Fruit fly (Drosophila melanogaster) whole organism, embryonic: ENCODE data around the gene OtopLc.

ENCODE experiments used
- Bdp1 ChIP-seq: fragments of 200-800 bp; sonication (Bioruptor generic); optimal IDR thresholded peaks from 3 replicates; lab custom pipeline; 2016; ENCODE audit warnings: missing biosample characterization, missing genetic modification characterization
- BtbVII ChIP-seq: fragments of 200-800 bp; sonication (Bioruptor generic); optimal IDR thresholded peaks from 3 replicates; lab custom pipeline; 2017; ENCODE audit warnings: missing biosample characterization, mild to moderate bottlenecking, missing genetic modification characterization
- C15 ChIP-seq: fragments of 200-800 bp; sonication (Bioruptor generic); IDR thresholded peaks from 3 replicates; pipeline ENCODE4 v1.3.6; 2022; ENCODE audit warnings: missing biosample characterization, missing genetic modification characterization
- CG10654 ChIP-seq: fragments of 200-800 bp; sonication (Bioruptor generic); optimal IDR thresholded peaks from 2 replicates; lab custom pipeline; 2016; ENCODE audit warnings: missing biosample characterization, missing genetic modification characterization
- CG12104 ChIP-seq: fragments of 200-800 bp; sonication (Bioruptor generic); optimal IDR thresholded peaks from 3 replicates; lab custom pipeline; 2016; ENCODE audit warnings: missing biosample characterization, missing genetic modification characterization
- CG12155 ChIP-seq: fragments of 200-800 bp; sonication (Bioruptor generic); optimal IDR thresholded peaks from 3 replicates; lab custom pipeline; 2016; ENCODE audit warnings: missing biosample characterization, missing genetic modification characterization
- CG14014 ChIP-seq: fragments of 200-800 bp; sonication (Bioruptor generic); IDR thresholded peaks from 2 replicates; pipeline ENCODE4 v1.3.6; 2022; ENCODE audit warnings: missing biosample characterization, missing genetic modification characterization
- CG1602 ChIP-seq: fragments of 200-800 bp; sonication (Bioruptor generic); optimal IDR thresholded peaks from 3 replicates; lab custom pipeline; 2016; ENCODE audit warnings: missing biosample characterization, missing genetic modification characterization
- CG17612 ChIP-seq: fragments of 200-800 bp; sonication (Bioruptor generic); IDR thresholded peaks from 2 replicates; pipeline ENCODE4 v1.3.6; 2022; ENCODE audit warnings: missing biosample characterization, missing genetic modification characterization
- CG18764 ChIP-seq: fragments of 200-800 bp; sonication (Bioruptor generic); optimal IDR thresholded peaks from 3 replicates; lab custom pipeline; 2016; ENCODE audit warnings: missing biosample characterization, missing genetic modification characterization
- CG3281 ChIP-seq: fragments of 200-800 bp; sonication (Bioruptor generic); optimal IDR thresholded peaks from 3 replicates; lab custom pipeline; 2017; ENCODE audit warnings: missing biosample characterization, mild to moderate bottlenecking, missing genetic modification characterization
- CG4424 ChIP-seq: fragments of 200-800 bp; sonication (Bioruptor generic); optimal IDR thresholded peaks from 3 replicates; lab custom pipeline; 2016; ENCODE audit warnings: missing biosample characterization, missing genetic modification characterization
- CG4820 ChIP-seq: fragments of 200-800 bp; sonication (Bioruptor generic); optimal IDR thresholded peaks from 3 replicates; lab custom pipeline; 2016; ENCODE audit warnings: missing biosample characterization, missing genetic modification characterization
- CG4854 ChIP-seq: fragments of 200-800 bp; sonication (Bioruptor generic); optimal IDR thresholded peaks from 2 replicates; lab custom pipeline; 2016; ENCODE audit warnings: missing biosample characterization, missing genetic modification characterization, inconsistent platforms
- CG6765 ChIP-seq: fragments of 200-800 bp; sonication (Bioruptor generic); optimal IDR thresholded peaks from 3 replicates; lab custom pipeline; 2017; ENCODE audit warnings: missing biosample characterization, mild to moderate bottlenecking, missing genetic modification characterization
- CG6791 ChIP-seq: fragments of 200-800 bp; sonication (Bioruptor generic); IDR thresholded peaks from 3 replicates; pipeline ENCODE4 v1.3.6; 2022; ENCODE audit warnings: missing biosample characterization, missing genetic modification characterization; ENCODE audit not compliant: partially characterized antibody
- CG7372 ChIP-seq: fragments of 200-800 bp; sonication (Bioruptor generic); IDR thresholded peaks from 2 replicates; pipeline ENCODE4 v1.3.6; 2022; ENCODE audit warnings: missing biosample characterization, missing genetic modification characterization
- CG7745 ChIP-seq: fragments of 200-800 bp; sonication (Bioruptor generic); optimal IDR thresholded peaks from 2 replicates; lab custom pipeline; 2018; ENCODE audit warnings: missing biosample characterization, mild to moderate bottlenecking, missing genetic modification characterization, moderate library complexity
- CG8478 ChIP-seq: fragments of >200 bp; optimal IDR thresholded peaks from 2 replicates; lab custom pipeline; 2018
- CG9437 ChIP-seq: fragments of 200-800 bp; sonication (Bioruptor generic); optimal IDR thresholded peaks from 2 replicates; lab custom pipeline; 2018; ENCODE audit warnings: missing biosample characterization, mild to moderate bottlenecking, missing genetic modification characterization
- Fer1 ChIP-seq: fragments of 200-800 bp; sonication (Bioruptor generic); optimal IDR thresholded peaks from 2 replicates; lab custom pipeline; 2017; ENCODE audit warnings: missing biosample characterization, mild to moderate bottlenecking, missing genetic modification characterization
- Fer3 ChIP-seq: fragments of 200-800 bp; sonication (Bioruptor generic); optimal IDR thresholded peaks from 2 replicates; lab custom pipeline; 2018; ENCODE audit warnings: missing biosample characterization, mild to moderate bottlenecking, missing genetic modification characterization, moderate library complexity
- Hand ChIP-seq: fragments of 200-800 bp; sonication (Bioruptor generic); optimal IDR thresholded peaks from 2 replicates; lab custom pipeline; 2017; ENCODE audit warnings: mild to moderate bottlenecking, missing biosample characterization, missing genetic modification reagents, missing genetic modification characterization
- Kr ChIP-seq: fragments of 200-800 bp; sonication (Bioruptor generic); optimal IDR thresholded peaks from 2 replicates; lab custom pipeline; 2017; ENCODE audit warnings: missing biosample characterization, mild to moderate bottlenecking, missing genetic modification characterization
- Max ChIP-seq: fragments of 200-800 bp; sonication (Bioruptor generic); optimal IDR thresholded peaks from 2 replicates; lab custom pipeline; 2016; ENCODE audit warnings: missing biosample characterization, mild to moderate bottlenecking, missing genetic modification characterization
- Nf-YA ChIP-seq: fragments of 200-800 bp; sonication (Bioruptor generic); IDR thresholded peaks from 2 replicates; pipeline ENCODE4 v1.3.6; 2022; ENCODE audit warnings: missing biosample characterization, missing genetic modification characterization
- Pdp1 ChIP-seq, 2 experiments: fragments of 200-800 bp; sonication (Bioruptor generic); optimal IDR thresholded peaks; 3 replicates each; lab custom pipeline; 2016; ENCODE audit warnings: missing biosample characterization in 2 of 2, missing genetic modification characterization in 2 of 2, mild to moderate bottlenecking in 1 of 2, moderate library complexity in 1 of 2
- Poxn ChIP-seq: fragments of 200-800 bp; sonication (Bioruptor generic); IDR thresholded peaks from 2 replicates; pipeline ENCODE4 v1.3.6; 2022; ENCODE audit warnings: missing biosample characterization, missing genetic modification characterization
- Scr ChIP-seq: fragments of 200-800 bp; sonication (Bioruptor generic); IDR thresholded peaks from 2 replicates; pipeline ENCODE4 v1.3.6; 2022; ENCODE audit warnings: missing biosample characterization, missing genetic modification characterization; ENCODE audit not compliant: partially characterized antibody
- ara ChIP-seq: fragments of 200-800 bp; sonication (Bioruptor generic); IDR thresholded peaks from 2 replicates; pipeline ENCODE4 v1.3.6; 2022; ENCODE audit warnings: missing biosample characterization, missing genetic modification characterization
- btn ChIP-seq: fragments of 200-800 bp; sonication (Bioruptor generic); optimal IDR thresholded peaks from 2 replicates; lab custom pipeline; 2016; ENCODE audit warnings: missing biosample characterization, missing genetic modification characterization
- cad ChIP-seq: fragments of >200 bp; optimal IDR thresholded peaks from 2 replicates; lab custom pipeline; 2017; ENCODE audit warnings: missing biosample characterization, missing genetic modification characterization
- corto ChIP-seq: fragments of 200-800 bp; sonication (Bioruptor generic); optimal IDR thresholded peaks from 2 replicates; lab custom pipeline; 2016; ENCODE audit warnings: missing biosample characterization, mild to moderate bottlenecking, missing genetic modification characterization, moderate library complexity
- dm ChIP-seq: fragments of 200-800 bp; sonication (Bioruptor generic); optimal IDR thresholded peaks from 3 replicates; lab custom pipeline; 2016; ENCODE audit warnings: missing biosample characterization, missing genetic modification characterization
- dmrt11E ChIP-seq: fragments of 200-800 bp; sonication (Bioruptor generic); optimal IDR thresholded peaks from 3 replicates; lab custom pipeline; 2018; ENCODE audit warnings: missing biosample characterization, mild to moderate bottlenecking, missing genetic modification characterization, moderate library complexity
- dpn ChIP-seq, 2 experiments: fragments of 200-800 bp; sonication (Bioruptor generic); optimal IDR thresholded peaks; 3 replicates each; lab custom pipeline; 2016; ENCODE audit warnings: missing biosample characterization in 2 of 2, missing genetic modification characterization in 2 of 2
- emc ChIP-seq: fragments of 200-800 bp; sonication (Bioruptor generic); optimal IDR thresholded peaks from 2 replicates; lab custom pipeline; 2016; ENCODE audit warnings: missing biosample characterization, missing genetic modification characterization
- fd64A ChIP-seq: fragments of 200-800 bp; sonication (Bioruptor generic); optimal IDR thresholded peaks from 3 replicates; lab custom pipeline; 2018; ENCODE audit warnings: missing biosample characterization, mild to moderate bottlenecking, missing genetic modification characterization
- jigr1 ChIP-seq: fragments of 200-800 bp; sonication (Bioruptor generic); IDR thresholded peaks from 3 replicates; pipeline ENCODE4 v1.3.6; 2022; ENCODE audit warnings: missing biosample characterization, missing genetic modification characterization
- jumu ChIP-seq: fragments of 200-800 bp; sonication (Bioruptor generic); optimal IDR thresholded peaks from 3 replicates; lab custom pipeline; 2016; ENCODE audit warnings: missing biosample characterization, missing genetic modification characterization
- klu ChIP-seq: fragments of 200-800 bp; sonication (Bioruptor generic); IDR thresholded peaks from 2 replicates; pipeline ENCODE4 v1.3.6; 2022; ENCODE audit warnings: missing biosample characterization, missing genetic modification characterization
- lbe ChIP-seq: fragments of 200-800 bp; sonication (Bioruptor generic); optimal IDR thresholded peaks from 2 replicates; lab custom pipeline; 2016; ENCODE audit warnings: missing biosample characterization, mild to moderate bottlenecking, missing genetic modification characterization
- pan ChIP-seq, 4 experiments: fragments of >200 bp in 3 of 4; fragments of 200-800 bp in 1 of 4; sonication (Bioruptor generic) in 1 of 4; optimal IDR thresholded peaks in 3 of 4; IDR thresholded peaks in 1 of 4; 2 replicates each; pipeline versions ENCODE4 v1.3.6 to Lab custom; 2017 to 2022; ENCODE audit warnings: missing biosample characterization in 2 of 4, missing genetic modification characterization in 2 of 4, mixed read lengths in 1 of 4
- pfk ChIP-seq: fragments of 200-800 bp; sonication (Bioruptor generic); optimal IDR thresholded peaks from 2 replicates; lab custom pipeline; 2018; ENCODE audit warnings: missing biosample characterization, mild to moderate bottlenecking, missing genetic modification characterization, moderate library complexity
- rib ChIP-seq: fragments of 200-800 bp; sonication (Bioruptor generic); IDR thresholded peaks from 2 replicates; pipeline ENCODE4 v1.3.6; 2022; ENCODE audit warnings: missing biosample characterization, missing genetic modification characterization
- sqz ChIP-seq: fragments of 200-800 bp; sonication (Bioruptor generic); optimal IDR thresholded peaks from 3 replicates; lab custom pipeline; 2018; ENCODE audit warnings: missing biosample characterization, mild to moderate bottlenecking, missing genetic modification characterization
- sug ChIP-seq: fragments of 200-800 bp; optimal IDR thresholded peaks from 2 replicates; lab custom pipeline; 2019; ENCODE audit warnings: missing biosample characterization, mild to moderate bottlenecking, missing genetic modification characterization, moderate library complexity
- tio ChIP-seq: fragments of 200-800 bp; sonication (Bioruptor generic); optimal IDR thresholded peaks from 2 replicates; lab custom pipeline; 2017; ENCODE audit warnings: missing biosample characterization, missing genetic modification characterization, inconsistent platforms
- tx ChIP-seq: fragments of 200-800 bp; sonication (Bioruptor generic); optimal IDR thresholded peaks from 2 replicates; lab custom pipeline; 2016; ENCODE audit warnings: missing biosample characterization, missing genetic modification characterization
- wdn ChIP-seq: fragments of 200-800 bp; sonication (Bioruptor generic); IDR thresholded peaks from 2 replicates; pipeline ENCODE4 v1.3.6; 2022; ENCODE audit warnings: missing biosample characterization, missing genetic modification characterization
- wor ChIP-seq: fragments of 200-800 bp; sonication (Bioruptor generic); IDR thresholded peaks from 2 replicates; pipeline ENCODE4 v1.3.6; 2022; ENCODE audit warnings: missing biosample characterization, missing genetic modification characterization
- z ChIP-seq: fragments of 200-800 bp; sonication (Bioruptor generic); IDR thresholded peaks from 3 replicates; pipeline ENCODE4 v1.3.6; 2022; ENCODE audit warnings: missing biosample characterization, missing genetic modification characterization

OtopLc gene

DNA sequence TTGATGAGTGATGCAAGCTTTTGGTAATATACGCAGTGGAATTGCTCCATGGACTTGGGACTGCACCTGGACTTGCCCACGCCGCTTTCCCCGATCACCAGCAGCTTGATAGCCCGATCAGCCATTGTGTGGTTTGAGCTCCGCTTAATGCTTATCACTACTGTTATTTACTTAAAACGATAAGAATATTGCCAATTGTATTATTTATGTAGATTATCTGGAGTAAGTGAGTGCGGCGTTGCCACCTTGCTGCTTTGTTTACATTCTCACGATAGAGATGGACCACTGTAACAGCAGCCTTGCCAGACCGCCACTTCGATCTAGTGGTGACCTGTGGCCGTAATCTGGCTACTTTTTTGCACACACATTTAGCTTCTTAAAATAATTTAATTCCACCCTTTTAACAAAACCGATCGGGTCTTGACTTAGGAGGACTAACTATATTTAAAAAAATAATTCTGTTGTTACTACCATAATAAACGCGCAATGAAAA is 8.9 kb upstream of the OtopLc start, which contains the start of gene Rab18 (continued):
- TF ChIP-seq Pdp1 (GFP tag; optimal IDR thresholded peaks at IDR 0.05; lab: Kevin White, UChicago), result peak; percentile 30 to 64
- no peak for TF ChIP-seq CG7745
- TF ChIP-seq dmrt11E (tag; lab: Kevin White, UChicago), result no peak
- TF ChIP-seq dpn (GFP tag; optimal IDR thresholded peaks at IDR 0.05; lab: Kevin White, UChicago), result peak; percentile 3 to 35
- no peak for TF ChIP-seq lbe (GFP tag; lab: Kevin White, UChicago)
- TF ChIP-seq CG3281, result no peak
- no peak for TF ChIP-seq pfk
- TF ChIP-seq Hand (GFP tag; lab: Kevin White, UChicago), result no peak
- TF ChIP-seq Max (GFP tag; lab: Kevin White, UChicago), result no peak
- TF ChIP-seq jigr1 (GFP tag; lab: Robert Waterston, UW), result peak; percentile 49; the same call in 1 of the 3 replicates
- no peak for TF ChIP-seq btn (GFP tag; lab: Kevin White, UChicago)
- TF ChIP-seq CG1602, result peak; percentile 16
- TF ChIP-seq sug (tag; lab: Kevin White, UChicago), result peak; percentile 16
- TF ChIP-seq CG12155 (GFP tag; lab: Kevin White, UChicago), result peak; percentile 34
- TF ChIP-seq pan (optimal IDR thresholded peaks at IDR 0.05; lab: Kevin White, UChicago), result no peak
- TF ChIP-seq pan (GFP tag; optimal IDR thresholded peaks at IDR 0.05 in 1 of 2, IDR thresholded peaks at IDR 0.05 in 1 of 2), result peak in 1 of 2 experiments; percentile 53
- TF ChIP-seq emc (GFP tag; lab: Kevin White, UChicago), result no peak
- no peak for TF ChIP-seq fd64A (GFP tag; lab: Kevin White, UChicago)
- TF ChIP-seq CG18764 (GFP tag; lab: Kevin White, UChicago), result no peak
- no peak for TF ChIP-seq wor (GFP tag; lab: Robert Waterston, UW)
- TF ChIP-seq CG12104, result no peak
- TF ChIP-seq wdn (GFP tag; lab: Robert Waterston, UW), result no peak
- TF ChIP-seq CG6791 (GFP tag; lab: Robert Waterston, UW), result peak; percentile 69
- no peak for TF ChIP-seq CG4854 (GFP tag; lab: Kevin White, UChicago)
- TF ChIP-seq ara (GFP tag; lab: Robert Waterston, UW), result no peak
- no peak for TF ChIP-seq cad (GFP tag; lab: Kevin White, UChicago)
- TF ChIP-seq Kr (GFP tag; lab: Kevin White, UChicago), result no peak
- no peak for TF ChIP-seq CG7372
- TF ChIP-seq CG9437 (GFP tag; lab: Kevin White, UChicago), result no peak
- no peak for TF ChIP-seq z (GFP tag; lab: Robert Waterston, UW)
- no peak for TF ChIP-seq CG17612
- TF ChIP-seq Poxn (GFP tag; lab: Robert Waterston, UW), result no peak
- no peak for TF ChIP-seq Nf-YA (GFP tag; lab: Robert Waterston, UW)
- no peak for TF ChIP-seq Bdp1 (GFP tag; lab: Kevin White, UChicago)
- TF ChIP-seq dm (GFP tag; lab: Kevin White, UChicago), result no peak
- peak; percentile 37 for TF ChIP-seq Scr (GFP tag; lab: Robert Waterston, UW)
- TF ChIP-seq tx (GFP tag; lab: Kevin White, UChicago), result no peak
- TF ChIP-seq CG8478 (lab: Kevin White, UChicago), result no peak
- TF ChIP-seq corto, result no peak
- TF ChIP-seq CG4820 (GFP tag; lab: Kevin White, UChicago), result no peak
- TF ChIP-seq Fer1, result no peak
- peak; percentile 18 for TF ChIP-seq CG10654
- TF ChIP-seq Fer3, result no peak
- TF ChIP-seq C15 (GFP tag; lab: Robert Waterston, UW), result no peak
- TF ChIP-seq CG14014 (GFP tag; lab: Robert Waterston, UW), result no peak
- TF ChIP-seq klu (GFP tag; lab: Robert Waterston, UW), result no peak
- TF ChIP-seq sqz, result no peak
- TF ChIP-seq jumu, result no peak
- no peak for TF ChIP-seq BtbVII (GFP tag; lab: Kevin White, UChicago)
- TF ChIP-seq CG4424 (GFP tag; lab: Kevin White, UChicago), result no peak
- no peak for TF ChIP-seq CG6765
- no peak for TF ChIP-seq tio
- TF ChIP-seq rib (GFP tag; lab: Robert Waterston, UW), result no peak
